Fruit fly (Drosophila melanogaster) whole organism, pupa: ENCODE measurements around the gene Agxt.
A peak's percentile ranks its signal among the peaks of the same experiment; 100 is the strongest.

ENCODE experiments used
- CG10348 ChIP-seq: fragments of 200-800 bp; sonication (Bioruptor generic); IDR thresholded peaks from 2 replicates; pipeline ENCODE4 v1.3.6; 2022; ENCODE audit warnings: missing biosample characterization, missing genetic modification characterization
- CG12605 ChIP-seq: fragments of 200-800 bp; sonication (Bioruptor generic); IDR thresholded peaks from 2 replicates; pipeline ENCODE4 v1.3.6; 2022; ENCODE audit warnings: missing biosample characterization, missing genetic modification characterization
- CG13204 ChIP-seq: fragments of 200-800 bp; sonication (Bioruptor generic); optimal IDR thresholded peaks from 2 replicates; lab custom pipeline; 2018; ENCODE audit warnings: missing biosample characterization, mild to moderate bottlenecking, missing genetic modification characterization, moderate library complexity
- CG14655 ChIP-seq: fragments of 200-800 bp; sonication (Bioruptor generic); optimal IDR thresholded peaks from 3 replicates; lab custom pipeline; 2017; ENCODE audit warnings: mild to moderate bottlenecking, missing biosample characterization, missing genetic modification reagents, missing genetic modification characterization
- CG15710 ChIP-seq: fragments of 200-800 bp; sonication (Bioruptor generic); optimal IDR thresholded peaks from 2 replicates; lab custom pipeline; 2018; ENCODE audit warnings: missing biosample characterization, mild to moderate bottlenecking, missing genetic modification characterization, moderate library complexity
- CG17806 ChIP-seq: fragments of 200-800 bp; sonication (Bioruptor generic); optimal IDR thresholded peaks from 2 replicates; lab custom pipeline; 2018; ENCODE audit warnings: missing biosample characterization, mild to moderate bottlenecking, missing genetic modification characterization, moderate library complexity
- CG32121 ChIP-seq: fragments of 200-800 bp; sonication (Bioruptor generic); IDR thresholded peaks from 2 replicates; pipeline ENCODE4 v1.3.6; 2022; ENCODE audit warnings: missing biosample characterization, missing genetic modification characterization
- CG34367 ChIP-seq: fragments of 200-800 bp; sonication (Bioruptor generic); optimal IDR thresholded peaks from 2 replicates; lab custom pipeline; 2018; ENCODE audit warnings: missing biosample characterization, mild to moderate bottlenecking, missing genetic modification characterization
- CG4496 ChIP-seq: fragments of 200-800 bp; sonication (Bioruptor generic); IDR thresholded peaks from 3 replicates; pipeline ENCODE4 v1.3.6; 2022; ENCODE audit warnings: missing biosample characterization, missing genetic modification characterization
- CG8159 ChIP-seq: fragments of 200-800 bp; sonication (Bioruptor generic); optimal IDR thresholded peaks from 3 replicates; lab custom pipeline; 2018; ENCODE audit warnings: missing biosample characterization, mild to moderate bottlenecking, missing genetic modification characterization, moderate library complexity
- CG8301 ChIP-seq: fragments of 200-800 bp; sonication (Bioruptor generic); optimal IDR thresholded peaks from 2 replicates; lab custom pipeline; 2018; ENCODE audit warnings: missing biosample characterization, mild to moderate bottlenecking, missing genetic modification characterization
- CG9948 ChIP-seq: fragments of 200-800 bp; sonication (Bioruptor generic); optimal IDR thresholded peaks from 2 replicates; lab custom pipeline; 2018; ENCODE audit warnings: missing biosample characterization, mild to moderate bottlenecking, missing genetic modification characterization, moderate library complexity
- D1 ChIP-seq: fragments of 200-800 bp; sonication (Bioruptor generic); optimal IDR thresholded peaks from 2 replicates; lab custom pipeline; 2018; ENCODE audit warnings: missing biosample characterization, mild to moderate bottlenecking, missing genetic modification characterization, moderate library complexity
- EcR ChIP-seq: fragments of 200-800 bp; sonication (Bioruptor generic); optimal IDR thresholded peaks from 3 replicates; lab custom pipeline; 2019; ENCODE audit warnings: missing biosample characterization, missing genetic modification characterization, mild to moderate bottlenecking, moderate library complexity, missing genetic modification reagents
- Ets98B ChIP-seq: fragments of 200-800 bp; sonication (Bioruptor generic); IDR thresholded peaks from 2 replicates; pipeline ENCODE4 v1.3.6; 2022; ENCODE audit warnings: missing biosample characterization, missing genetic modification characterization
- Pif1A ChIP-seq: fragments of 200-800 bp; sonication (Bioruptor generic); optimal IDR thresholded peaks from 3 replicates; lab custom pipeline; 2016; ENCODE audit warnings: missing biosample characterization, missing genetic modification characterization
- Pif1B ChIP-seq: fragments of 200-800 bp; sonication (Bioruptor generic); optimal IDR thresholded peaks from 3 replicates; lab custom pipeline; 2016; ENCODE audit warnings: missing biosample characterization, missing genetic modification characterization
- Snoo ChIP-seq: fragments of 200-800 bp; sonication (Bioruptor generic); optimal IDR thresholded peaks from 3 replicates; lab custom pipeline; 2017; ENCODE audit warnings: missing biosample characterization, mild to moderate bottlenecking, missing genetic modification characterization, inconsistent platforms
- fd96Ca ChIP-seq: fragments of 200-800 bp; sonication (Bioruptor generic); IDR thresholded peaks from 3 replicates; pipeline ENCODE4 v1.3.6; 2022; ENCODE audit warnings: missing biosample characterization, missing genetic modification characterization
- gl ChIP-seq: fragments of 200-800 bp; sonication (Bioruptor generic); optimal IDR thresholded peaks from 2 replicates; lab custom pipeline; 2018; ENCODE audit warnings: missing biosample characterization, mild to moderate bottlenecking, missing genetic modification characterization
- rn ChIP-seq: fragments of 200-800 bp; sonication (Bioruptor generic); IDR thresholded peaks from 2 replicates; pipeline ENCODE4 v1.3.6; 2022; ENCODE audit warnings: missing biosample characterization, missing genetic modification characterization

Gene Agxt

dm6 chrX:6528508-6528998, at the start of gene Agxt:
Gene Agxt (plus strand): TSS chrX:6528948.
- peak; percentile 51 for TF ChIP-seq CG17806 (tag; lab: Kevin White, UChicago)
- no peak for TF ChIP-seq CG14655 (GFP tag; lab: Kevin White, UChicago)
- TF ChIP-seq CG32121 (GFP tag; lab: Robert Waterston, UW) = peak; percentile 41; the same call in 1 of the 2 replicates
- TF ChIP-seq fd96Ca (GFP tag; lab: Robert Waterston, UW) = peak; percentile 37; the same call in 2 of the 3 replicates
- peak; percentile 38 for TF ChIP-seq CG8301 (tag; lab: Kevin White, UChicago)
- TF ChIP-seq CG10348 (GFP tag; lab: Robert Waterston, UW) = no peak
- TF ChIP-seq Pif1B = peak; percentile 46
- peak; percentile 54 for TF ChIP-seq CG15710
- TF ChIP-seq CG8159 (tag; lab: Kevin White, UChicago) = peak; percentile 65
- peak; percentile 11 for TF ChIP-seq EcR
- no peak for TF ChIP-seq rn (GFP tag; lab: Robert Waterston, UW)
- TF ChIP-seq Ets98B (GFP tag; lab: Robert Waterston, UW) = peak; percentile 30; the same call in 1 of the 2 replicates
- no peak for TF ChIP-seq gl (tag; lab: Kevin White, UChicago)
- TF ChIP-seq CG13204 (GFP tag; lab: Kevin White, UChicago) = no peak
- peak; percentile 42 for TF ChIP-seq CG9948 (tag; lab: Kevin White, UChicago)
- no peak for TF ChIP-seq D1 (tag; lab: Kevin White, UChicago)
- TF ChIP-seq Snoo (tag; lab: Kevin White, UChicago) = peak; percentile 2
- TF ChIP-seq Pif1A (GFP tag; lab: Kevin White, UChicago) = no peak
- 0 out of 2 replicates have a peak, but pooled peaks have one; percentile 10 for TF ChIP-seq CG12605 (GFP tag; lab: Robert Waterston, UW)
- peak; percentile 64; the same call in 2 of the 3 replicates for TF ChIP-seq CG4496
- TF ChIP-seq CG34367 (tag; lab: Kevin White, UChicago) = peak; percentile 53

dm6 chrX:6513193-6513592, 15.6 kb upstream of the Agxt start:
- TF ChIP-seq CG12605 (GFP tag; lab: Robert Waterston, UW) = no peak
- no peak for TF ChIP-seq CG14655 (GFP tag; lab: Kevin White, UChicago)
- no peak for TF ChIP-seq CG4496
- no peak for TF ChIP-seq CG8159 (tag; lab: Kevin White, UChicago)
- TF ChIP-seq CG17806 (tag; lab: Kevin White, UChicago) = no peak
- no peak for TF ChIP-seq CG13204 (GFP tag; lab: Kevin White, UChicago)
- TF ChIP-seq EcR = no peak
- no peak for TF ChIP-seq Snoo (tag; lab: Kevin White, UChicago)
- TF ChIP-seq CG34367 (tag; lab: Kevin White, UChicago) = no peak
- no peak for TF ChIP-seq CG9948 (tag; lab: Kevin White, UChicago)
- no peak for TF ChIP-seq gl (tag; lab: Kevin White, UChicago)
- no peak for TF ChIP-seq Pif1A (GFP tag; lab: Kevin White, UChicago)

- no peak for TF ChIP-seq CG15710
- TF ChIP-seq CG8301 (tag; lab: Kevin White, UChicago) = no peak
- no peak for TF ChIP-seq Pif1B
- peak; percentile 16; the same call in 1 of the 3 replicates for TF ChIP-seq CG4496
Observed at dm6 chrX:6524217-6524616, 4.5 kb upstream of the Agxt start, which contains the start of the genes CG42340 and CG3918. Gene CG42340 (minus strand): TSS chrX:6524323. Gene CG3918 (plus strand): TSS chrX:6524464.

- TF ChIP-seq Snoo (tag; lab: Kevin White, UChicago) (no peak), CG9948 (tag; lab: Kevin White, UChicago) (no peak), gl (tag; lab: Kevin White, UChicago) (no peak), fd96Ca (GFP tag; lab: Robert Waterston, UW) (no peak), CG14655 (GFP tag; lab: Kevin White, UChicago) (no peak), EcR (no peak), CG10348 (GFP tag; lab: Robert Waterston, UW) (no peak), rn (GFP tag; lab: Robert Waterston, UW) (no peak), CG32121 (GFP tag; lab: Robert Waterston, UW) (no peak), CG8301 (tag; lab: Kevin White, UChicago) (no peak), CG4496 (no peak)
Observed at dm6 chrX:6527680-6528079, 1.1 kb upstream of the Agxt start, which contains the start of gene CG3342. Gene CG3342 (minus strand): TSS chrX:6527888.

dm6 chrX:6529179-6529766, 525 bp downstream of the Agxt start:
- TF ChIP-seq CG13204 (GFP tag; lab: Kevin White, UChicago) = no peak
- TF ChIP-seq, all 21 proteins: peak for 0

- TF ChIP-seq CG12605 (GFP tag; lab: Robert Waterston, UW) = peak; percentile 68
- peak; percentile 23 for TF ChIP-seq CG8301 (tag; lab: Kevin White, UChicago)
- no peak for TF ChIP-seq CG10348 (GFP tag; lab: Robert Waterston, UW)
- peak; percentile 77 for TF ChIP-seq CG4496
- peak; percentile 52 for TF ChIP-seq CG13204 (GFP tag; lab: Kevin White, UChicago)
- TF ChIP-seq EcR = no peak
- TF ChIP-seq Snoo (tag; lab: Kevin White, UChicago) = peak; percentile 78
- TF ChIP-seq CG32121 (GFP tag; lab: Robert Waterston, UW) = no peak
- 0 out of 2 replicates have a peak, but pooled peaks have one; percentile 28 for TF ChIP-seq Ets98B (GFP tag; lab: Robert Waterston, UW)
- peak; percentile 15 for TF ChIP-seq gl (tag; lab: Kevin White, UChicago)
- peak; percentile 27 for TF ChIP-seq CG8159 (tag; lab: Kevin White, UChicago)
- peak; percentile 53 for TF ChIP-seq CG34367 (tag; lab: Kevin White, UChicago)
- TF ChIP-seq fd96Ca (GFP tag; lab: Robert Waterston, UW) = 0 out of 3 replicates have a peak, but pooled peaks have one; percentile 19
- TF ChIP-seq Pif1A (GFP tag; lab: Kevin White, UChicago) = peak; percentile 64
- TF ChIP-seq CG17806 (tag; lab: Kevin White, UChicago) = no peak
- TF ChIP-seq Pif1B = no peak
- TF ChIP-seq rn (GFP tag; lab: Robert Waterston, UW) = no peak
Observed at dm6 chrX:6533101-6533636, 4.4 kb downstream of the Agxt start, which contains the start of gene RpL7A. Gene RpL7A (minus strand): TSS chrX:6533348.
